Fruit fly (Drosophila melanogaster) whole organism, embryonic: ENCODE data around the gene CG32700.

Source experiments
- ATbp ChIP-seq: fragments of 200-800 bp; sonication (Bioruptor generic); optimal IDR thresholded peaks from 2 replicates; lab custom pipeline; 2017; ENCODE audit warnings: missing biosample characterization, mild to moderate bottlenecking, missing genetic modification characterization, missing genetic modification reagents
- Antp ChIP-seq: fragments of 200-800 bp; sonication (Bioruptor generic); optimal IDR thresholded peaks from 3 replicates; lab custom pipeline; 2016; ENCODE audit warnings: missing biosample characterization, missing genetic modification characterization
- Atf3 ChIP-seq: fragments of 200-800 bp; sonication (Bioruptor generic); optimal IDR thresholded peaks from 3 replicates; lab custom pipeline; 2016; ENCODE audit warnings: missing biosample characterization, missing genetic modification characterization
- Blimp-1 ChIP-seq: fragments of 200-800 bp; sonication (Bioruptor generic); optimal IDR thresholded peaks from 3 replicates; lab custom pipeline; 2018; ENCODE audit warnings: missing biosample characterization, missing genetic modification characterization, mild to moderate bottlenecking, moderate library complexity, missing genetic modification reagents
- CG10979 ChIP-seq: fragments of 200-800 bp; sonication (Bioruptor generic); optimal IDR thresholded peaks from 2 replicates; lab custom pipeline; 2018; ENCODE audit warnings: missing biosample characterization, mild to moderate bottlenecking, missing genetic modification characterization, moderate library complexity
- CG11504 ChIP-seq: fragments of 200-800 bp; sonication (Bioruptor generic); optimal IDR thresholded peaks from 3 replicates; lab custom pipeline; 2019; ENCODE audit warnings: missing biosample characterization, mild to moderate bottlenecking, missing genetic modification characterization, moderate library complexity
- CG11696 ChIP-seq: fragments of 200-800 bp; sonication (Bioruptor generic); IDR thresholded peaks from 2 replicates; pipeline ENCODE4 v1.3.6; 2022; ENCODE audit warnings: missing biosample characterization, missing genetic modification characterization
- CG13287 ChIP-seq: fragments of 200-800 bp; sonication (Bioruptor generic); IDR thresholded peaks from 2 replicates; pipeline ENCODE4 v1.3.6; 2022; ENCODE audit warnings: missing biosample characterization, missing genetic modification characterization; ENCODE audit not compliant: partially characterized antibody
- CG14014 ChIP-seq: fragments of 200-800 bp; sonication (Bioruptor generic); IDR thresholded peaks from 2 replicates; pipeline ENCODE4 v1.3.6; 2022; ENCODE audit warnings: missing biosample characterization, missing genetic modification characterization
- CG15269 ChIP-seq: fragments of 200-800 bp; sonication (Bioruptor generic); optimal IDR thresholded peaks from 2 replicates; lab custom pipeline; 2018; ENCODE audit warnings: missing biosample characterization, mild to moderate bottlenecking, missing genetic modification characterization, moderate library complexity
- CG17186 ChIP-seq: fragments of 200-800 bp; sonication (Bioruptor generic); optimal IDR thresholded peaks from 3 replicates; lab custom pipeline; 2017; ENCODE audit warnings: missing biosample characterization, missing genetic modification reagents, missing genetic modification characterization
- CG17829 ChIP-seq: fragments of 200-800 bp; optimal IDR thresholded peaks from 2 replicates; lab custom pipeline; 2019; ENCODE audit warnings: missing biosample characterization, mild to moderate bottlenecking, missing genetic modification characterization, moderate library complexity
- CG2120 ChIP-seq: fragments of 200-800 bp; sonication (Bioruptor generic); optimal IDR thresholded peaks from 3 replicates; lab custom pipeline; 2016; ENCODE audit warnings: missing biosample characterization, missing genetic modification characterization
- CG2712 ChIP-seq: fragments of 200-800 bp; optimal IDR thresholded peaks from 3 replicates; lab custom pipeline; 2019; ENCODE audit warnings: missing biosample characterization, mild to moderate bottlenecking, missing genetic modification characterization, moderate library complexity
- CG30403 ChIP-seq: fragments of 200-800 bp; sonication (Bioruptor generic); optimal IDR thresholded peaks from 3 replicates; lab custom pipeline; 2016; ENCODE audit warnings: missing biosample characterization, missing genetic modification characterization
- CG31224 ChIP-seq: fragments of 200-800 bp; sonication (Bioruptor generic); IDR thresholded peaks from 2 replicates; pipeline ENCODE4 v1.3.6; 2022; ENCODE audit warnings: missing biosample characterization, missing genetic modification characterization
- CG31365 ChIP-seq: fragments of 200-800 bp; sonication (Bioruptor generic); optimal IDR thresholded peaks from 2 replicates; lab custom pipeline; 2018; ENCODE audit warnings: missing biosample characterization, mild to moderate bottlenecking, missing genetic modification characterization
- CG3407 ChIP-seq: fragments of 200-800 bp; sonication (Bioruptor generic); optimal IDR thresholded peaks from 2 replicates; lab custom pipeline; 2018; ENCODE audit warnings: missing biosample characterization, mild to moderate bottlenecking, missing genetic modification characterization
- CG34376 ChIP-seq: fragments of 200-800 bp; sonication (Bioruptor generic); optimal IDR thresholded peaks from 2 replicates; lab custom pipeline; 2018; ENCODE audit warnings: missing biosample characterization, mild to moderate bottlenecking, missing genetic modification characterization
- CG4730 ChIP-seq: fragments of 200-800 bp; sonication (Bioruptor generic); IDR thresholded peaks from 2 replicates; pipeline ENCODE4 v1.3.6; 2022; ENCODE audit warnings: missing biosample characterization, missing genetic modification characterization
- CG6765 ChIP-seq: fragments of 200-800 bp; sonication (Bioruptor generic); optimal IDR thresholded peaks from 3 replicates; lab custom pipeline; 2017; ENCODE audit warnings: missing biosample characterization, mild to moderate bottlenecking, missing genetic modification characterization
- CG6791 ChIP-seq: fragments of 200-800 bp; sonication (Bioruptor generic); IDR thresholded peaks from 3 replicates; pipeline ENCODE4 v1.3.6; 2022; ENCODE audit warnings: missing biosample characterization, missing genetic modification characterization; ENCODE audit not compliant: partially characterized antibody
- CG7556 ChIP-seq: fragments of 200-800 bp; sonication (Bioruptor generic); optimal IDR thresholded peaks from 2 replicates; lab custom pipeline; 2017; ENCODE audit warnings: missing biosample characterization, mild to moderate bottlenecking, missing genetic modification characterization
- CG7745 ChIP-seq: fragments of 200-800 bp; sonication (Bioruptor generic); optimal IDR thresholded peaks from 2 replicates; lab custom pipeline; 2018; ENCODE audit warnings: missing biosample characterization, mild to moderate bottlenecking, missing genetic modification characterization, moderate library complexity
- CG8281 ChIP-seq: fragments of 200-800 bp; sonication (Bioruptor generic); optimal IDR thresholded peaks from 2 replicates; lab custom pipeline; 2018; ENCODE audit warnings: missing biosample characterization, mild to moderate bottlenecking, missing genetic modification characterization, moderate library complexity
- CG8290 ChIP-seq, 3 experiments: fragments of 200-800 bp; sonication (Bioruptor generic); optimal IDR thresholded peaks; 2 replicates each; lab custom pipeline; 2016 to 2019; ENCODE audit warnings: missing biosample characterization in 3 of 3, missing genetic modification characterization in 3 of 3, mild to moderate bottlenecking in 2 of 3, moderate library complexity in 1 of 3
- CG8359 ChIP-seq: fragments of 200-800 bp; sonication (Bioruptor generic); optimal IDR thresholded peaks from 2 replicates; lab custom pipeline; 2017; ENCODE audit warnings: missing biosample characterization, mild to moderate bottlenecking, missing genetic modification characterization, borderline replicate concordance
- CG8924 ChIP-seq: fragments of 200-800 bp; optimal IDR thresholded peaks from 3 replicates; lab custom pipeline; 2019; ENCODE audit warnings: missing biosample characterization, mild to moderate bottlenecking, missing genetic modification characterization, moderate library complexity
- CG9215 ChIP-seq: fragments of 200-800 bp; sonication (Bioruptor generic); IDR thresholded peaks from 2 replicates; pipeline ENCODE4 v1.3.6; 2022; ENCODE audit warnings: missing biosample characterization, missing genetic modification characterization
- Dad ChIP-seq: fragments of 200-800 bp; sonication (Bioruptor generic); optimal IDR thresholded peaks from 3 replicates; lab custom pipeline; 2016; ENCODE audit warnings: missing biosample characterization, missing genetic modification characterization
- Jarid2 ChIP-seq: fragments of 200-800 bp; sonication (Bioruptor generic); optimal IDR thresholded peaks from 3 replicates; lab custom pipeline; 2017; ENCODE audit warnings: mild to moderate bottlenecking, missing biosample characterization, missing genetic modification reagents, missing genetic modification characterization
- Lhr ChIP-seq: fragments of 200-800 bp; sonication (Bioruptor generic); optimal IDR thresholded peaks from 3 replicates; lab custom pipeline; 2017; ENCODE audit warnings: mild to moderate bottlenecking, missing biosample characterization, missing genetic modification reagents, missing genetic modification characterization
- Lpt ChIP-seq: fragments of >200 bp; optimal IDR thresholded peaks from 2 replicates; lab custom pipeline; 2018; ENCODE audit warnings: missing biosample characterization, missing genetic modification characterization
- PHDP ChIP-seq: fragments of 200-800 bp; sonication (Bioruptor generic); optimal IDR thresholded peaks from 3 replicates; lab custom pipeline; 2018; ENCODE audit warnings: missing biosample characterization, mild to moderate bottlenecking, missing genetic modification characterization, moderate library complexity
- amos ChIP-seq: fragments of 200-800 bp; sonication (Bioruptor generic); IDR thresholded peaks from 2 replicates; pipeline ENCODE4 v1.3.6; 2022; ENCODE audit warnings: missing biosample characterization, missing genetic modification characterization; ENCODE audit not compliant: partially characterized antibody
- bbx ChIP-seq: fragments of 200-800 bp; sonication (Bioruptor generic); IDR thresholded peaks from 2 replicates; pipeline ENCODE4 v1.3.6; 2022; ENCODE audit warnings: missing biosample characterization, missing genetic modification characterization; ENCODE audit not compliant: partially characterized antibody
- bigmax ChIP-seq: fragments of 200-800 bp; sonication (Bioruptor generic); optimal IDR thresholded peaks from 2 replicates; lab custom pipeline; 2018; ENCODE audit warnings: missing biosample characterization, mild to moderate bottlenecking, missing genetic modification characterization
- ci ChIP-seq: fragments of 200-800 bp; sonication (Bioruptor generic); IDR thresholded peaks from 3 replicates; pipeline ENCODE4 v1.3.6; 2022; ENCODE audit warnings: missing biosample characterization, missing genetic modification characterization
- disco-r ChIP-seq: fragments of 200-800 bp; sonication (Bioruptor generic); optimal IDR thresholded peaks from 2 replicates; lab custom pipeline; 2016; ENCODE audit warnings: missing biosample characterization, missing genetic modification characterization
- eyg ChIP-seq: fragments of 200-800 bp; sonication (Bioruptor generic); optimal IDR thresholded peaks from 3 replicates; lab custom pipeline; 2016; ENCODE audit warnings: missing biosample characterization, missing genetic modification characterization
- gcm2 ChIP-seq: fragments of 200-800 bp; sonication (Bioruptor generic); optimal IDR thresholded peaks from 2 replicates; lab custom pipeline; 2016; ENCODE audit warnings: missing biosample characterization, missing genetic modification characterization
- grau ChIP-seq: fragments of 200-800 bp; optimal IDR thresholded peaks from 3 replicates; lab custom pipeline; 2019; ENCODE audit warnings: missing biosample characterization, mild to moderate bottlenecking, missing genetic modification characterization, moderate library complexity
- gt ChIP-seq: fragments of 200-800 bp; sonication (Bioruptor generic); IDR thresholded peaks from 2 replicates; pipeline ENCODE4 v1.3.6; 2022; ENCODE audit warnings: missing biosample characterization, missing genetic modification characterization
- nmo ChIP-seq: fragments of 200-800 bp; sonication (Bioruptor generic); optimal IDR thresholded peaks from 2 replicates; lab custom pipeline; 2018; ENCODE audit warnings: missing biosample characterization, mild to moderate bottlenecking, missing genetic modification characterization, moderate library complexity
- otp ChIP-seq: fragments of 200-800 bp; sonication (Bioruptor generic); IDR thresholded peaks from 3 replicates; pipeline ENCODE4, ENCODE4 v1.3.6; 2022; ENCODE audit warnings: missing biosample characterization, missing genetic modification characterization
- seq ChIP-seq: fragments of 200-800 bp; sonication (Bioruptor generic); IDR thresholded peaks from 2 replicates; pipeline ENCODE4 v1.3.6; 2022; ENCODE audit warnings: missing biosample characterization, missing genetic modification characterization
- stwl ChIP-seq: fragments of 200-800 bp; sonication (Bioruptor generic); optimal IDR thresholded peaks from 3 replicates; lab custom pipeline; 2018; ENCODE audit warnings: missing biosample characterization, mild to moderate bottlenecking, missing genetic modification characterization, moderate library complexity
- tna ChIP-seq: fragments of 200-800 bp; sonication (Bioruptor generic); IDR thresholded peaks from 2 replicates; pipeline ENCODE4 v1.3.6; 2022; ENCODE audit warnings: missing biosample characterization, missing genetic modification characterization; ENCODE audit not compliant: partially characterized antibody
- zf30C ChIP-seq: fragments of 200-800 bp; sonication (Bioruptor generic); optimal IDR thresholded peaks from 3 replicates; lab custom pipeline; 2018; ENCODE audit warnings: missing biosample characterization, mild to moderate bottlenecking, missing genetic modification characterization

The CG32700 gene

DNA sequence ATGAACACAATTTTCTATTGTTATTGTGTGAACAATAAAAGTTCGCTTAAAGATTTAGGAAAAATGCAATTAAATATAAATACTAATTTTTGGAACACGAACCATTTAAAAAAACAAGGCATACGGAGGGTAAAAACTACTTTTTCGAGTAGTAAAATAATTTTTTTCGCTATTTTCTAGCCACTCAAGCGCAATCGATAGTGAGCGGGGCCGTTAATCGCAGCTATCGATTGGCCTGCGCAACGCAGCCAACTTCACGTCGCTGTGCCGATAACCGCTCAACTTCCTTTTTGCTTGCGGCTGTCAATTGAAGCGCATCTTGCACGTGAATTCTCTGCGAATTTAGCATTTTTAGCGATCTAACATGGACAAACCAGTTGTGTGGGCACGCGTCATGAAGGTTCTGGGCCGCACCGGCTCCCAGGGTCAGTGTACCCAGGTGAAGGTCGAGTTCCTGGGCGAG lies 3.7 kb upstream of the CG32700 start, which contains the start of gene RpS28b (continued):
- TF ChIP-seq ci (GFP tag; lab: Robert Waterston, UW) = peak; percentile 98
- TF ChIP-seq CG2120 (GFP tag; lab: Kevin White, UChicago) = peak; percentile 62
- TF ChIP-seq CG17186 (GFP tag; lab: Kevin White, UChicago) = peak; percentile 92
- peak; percentile 64 for TF ChIP-seq nmo (GFP tag; lab: Kevin White, UChicago)
- peak; percentile 93 for TF ChIP-seq CG6765 (GFP tag; lab: Kevin White, UChicago)
- peak; percentile 51 for TF ChIP-seq CG10979 (tag; lab: Kevin White, UChicago)
- TF ChIP-seq tna (GFP tag; lab: Robert Waterston, UW) = peak; percentile 40
- no peak for TF ChIP-seq CG11504
- peak; percentile 98 for TF ChIP-seq CG34376 (GFP tag; lab: Kevin White, UChicago)
- peak; percentile 75 for TF ChIP-seq Atf3 (GFP tag; lab: Kevin White, UChicago)
- peak; percentile 73 for TF ChIP-seq CG9215 (GFP tag; lab: Robert Waterston, UW)
- peak; percentile 60 for TF ChIP-seq CG17829
- TF ChIP-seq zf30C (GFP tag; lab: Kevin White, UChicago) = peak; percentile 61
- peak; percentile 80 for TF ChIP-seq Jarid2
- TF ChIP-seq Lhr (GFP tag; lab: Kevin White, UChicago) = peak; percentile 79
- TF ChIP-seq CG31365 = peak; percentile 81
- peak; percentile 86 for TF ChIP-seq Antp (GFP tag; lab: Kevin White, UChicago)
- peak; percentile 89 for TF ChIP-seq CG4730 (GFP tag; lab: Robert Waterston, UW)
- peak; percentile 81 for TF ChIP-seq CG8359
- peak; percentile 86 for TF ChIP-seq CG31224 (GFP tag; lab: Robert Waterston, UW)
- TF ChIP-seq CG14014 (GFP tag; lab: Robert Waterston, UW) = peak; percentile 85
- peak; percentile 40 for TF ChIP-seq CG7556 (GFP tag; lab: Kevin White, UChicago)
- TF ChIP-seq eyg (GFP tag; lab: Kevin White, UChicago) = peak; percentile 86
- peak; percentile 83 for TF ChIP-seq CG15269 (tag; lab: Kevin White, UChicago)
- peak; percentile 76 for TF ChIP-seq seq (GFP tag; lab: Robert Waterston, UW)
- TF ChIP-seq amos = peak; percentile 87
- TF ChIP-seq bbx (GFP tag; lab: Robert Waterston, UW) = peak; percentile 81
- TF ChIP-seq otp = peak; percentile 97
- TF ChIP-seq ATbp (GFP tag; lab: Kevin White, UChicago) = peak; percentile 91
- peak; percentile 62 for TF ChIP-seq CG8281 (tag; lab: Kevin White, UChicago)
- TF ChIP-seq Lpt (GFP tag; lab: Kevin White, UChicago) = no peak
- TF ChIP-seq CG30403 (GFP tag; lab: Kevin White, UChicago) = peak; percentile 37
- peak; percentile 79 for TF ChIP-seq PHDP
- peak; percentile 77 for TF ChIP-seq CG11696
- TF ChIP-seq CG8290 (GFP tag; optimal IDR thresholded peaks at IDR 0.05; lab: Kevin White, UChicago) = peak; percentile 38
- peak; percentile 78 to 98 for TF ChIP-seq CG8290 (tag; optimal IDR thresholded peaks at IDR 0.05; lab: Kevin White, UChicago)
- peak; percentile 88 for TF ChIP-seq CG3407 (GFP tag; lab: Kevin White, UChicago)
- peak; percentile 81 for TF ChIP-seq gt
- peak; percentile 50 for TF ChIP-seq CG8924 (tag; lab: Kevin White, UChicago)
- peak; percentile 87 for TF ChIP-seq Dad (GFP tag; lab: Kevin White, UChicago)
- TF ChIP-seq gcm2 = peak; percentile 66
- TF ChIP-seq CG6791 (GFP tag; lab: Robert Waterston, UW) = peak; percentile 89
- peak; percentile 67 for TF ChIP-seq CG2712
- no peak for TF ChIP-seq Blimp-1 (GFP tag; lab: Kevin White, UChicago)
- TF ChIP-seq stwl (tag; lab: Kevin White, UChicago) = no peak
- no peak for TF ChIP-seq CG7745 (tag; lab: Kevin White, UChicago)
- TF ChIP-seq bigmax = peak; percentile 72
- TF ChIP-seq disco-r = peak; percentile 82
- TF ChIP-seq grau (tag; lab: Kevin White, UChicago) = peak; percentile 68
- peak; percentile 57 for TF ChIP-seq CG13287 (GFP tag; lab: Robert Waterston, UW)
